Worm (Caenorhabditis elegans): ENCODE measurements around the gene nhr-34.

Gene nhr-34

DNA sequence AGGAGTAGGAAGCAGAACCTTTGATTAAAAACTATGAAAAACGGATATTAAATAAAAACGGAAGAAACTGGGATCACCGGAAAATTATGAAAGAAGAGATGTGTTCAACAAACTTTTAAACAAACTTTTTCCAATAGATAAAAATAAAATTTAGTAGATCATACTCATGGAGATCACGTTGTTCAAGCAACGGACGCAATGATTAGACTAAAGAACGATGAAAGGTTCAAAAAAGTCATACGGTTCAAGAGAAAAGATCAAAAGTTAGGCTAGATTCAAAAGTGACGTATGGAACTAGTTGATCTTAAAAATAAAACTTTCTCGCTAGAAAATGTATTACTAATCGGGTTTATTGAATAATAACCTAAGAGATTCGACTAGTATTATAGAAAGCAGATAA, 43.4 kb downstream of the nhr-34 start:
- TF ChIP-seq nhr-10 (tag; optimal IDR thresholded peaks at IDR 0.05) (no peak), nhr-21 (tag; optimal IDR thresholded peaks at IDR 0.05) (peak; percentile 28), nhr-11 (tag; optimal IDR thresholded peaks at IDR 0.05) (no peak), sma-9 (GFP tag; optimal IDR thresholded peaks at IDR 0.05) (peak; percentile 58), sma-9 (tag; optimal IDR thresholded peaks at IDR 0.05) (no peak), blmp-1 (tag; optimal IDR thresholded peaks at IDR 0.05; ENCODE audit: insufficient read depth) (peak; percentile 40), nhr-77 (tag; optimal IDR thresholded peaks at IDR 0.05) (no peak)

DNA sequence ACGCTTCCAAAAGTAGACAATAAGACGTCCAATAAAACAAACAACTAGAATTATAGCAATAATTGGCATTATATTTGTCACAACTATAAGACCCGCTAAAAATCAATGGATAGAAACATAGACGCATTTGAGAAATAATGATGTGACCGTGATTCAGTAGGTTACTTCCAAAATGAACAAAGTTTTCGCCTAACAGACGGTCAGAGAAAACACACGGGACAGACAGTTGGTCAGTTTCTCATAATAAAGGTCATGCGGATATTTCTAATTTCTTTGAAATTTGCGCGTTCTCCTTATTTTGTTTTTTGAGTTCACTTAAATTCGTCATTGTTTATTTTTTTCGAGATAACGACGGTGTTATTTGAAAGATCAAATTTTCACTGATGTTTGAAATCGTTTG, 43.9 kb downstream of the nhr-34 start:
- no peak for TF ChIP-seq ztf-11 (tag; optimal IDR thresholded peaks at IDR 0.05)
- TF ChIP-seq R02D3.7 (tag; optimal IDR thresholded peaks at IDR 0.05): no peak
- no peak for TF ChIP-seq sem-4 (tag; optimal IDR thresholded peaks at IDR 0.05)
- TF ChIP-seq nhr-129 (tag; optimal IDR thresholded peaks at IDR 0.05): no peak
- no peak for TF ChIP-seq elt-1 (tag; optimal IDR thresholded peaks at IDR 0.05)
- peak; percentile 2 for TF ChIP-seq sma-9 (GFP tag; optimal IDR thresholded peaks at IDR 0.05)
- TF ChIP-seq sma-9 (tag; optimal IDR thresholded peaks at IDR 0.05): no peak

ce11 chrIV:9627033-9627432, 48.4 kb downstream of the nhr-34 start:
- TF ChIP-seq sma-3 (GFP tag; optimal IDR thresholded peaks at IDR 0.05): no peak
- no peak for TF ChIP-seq nhr-11 (tag; optimal IDR thresholded peaks at IDR 0.05)
- TF ChIP-seq ZK546.5 (tag; optimal IDR thresholded peaks at IDR 0.05): no peak
- no peak for TF ChIP-seq unc-39 (tag; optimal IDR thresholded peaks at IDR 0.05)
- TF ChIP-seq nhr-237 (tag; optimal IDR thresholded peaks at IDR 0.05): no peak
- TF ChIP-seq ztf-11 (tag; optimal IDR thresholded peaks at IDR 0.05): no peak
- no peak for TF ChIP-seq ama-1 (optimal IDR thresholded peaks at IDR 0.05)
- TF ChIP-seq gmeb-1 (tag; optimal IDR thresholded peaks at IDR 0.05): no peak
- no peak for TF ChIP-seq crh-2 (tag; optimal IDR thresholded peaks at IDR 0.05)
- TF ChIP-seq ceh-16 (tag; optimal IDR thresholded peaks at IDR 0.05): no peak
- TF ChIP-seq unc-55 (GFP tag; optimal IDR thresholded peaks at IDR 0.05): no peak

ce11 chrIV:9625829-9626228, 49.6 kb downstream of the nhr-34 start:
- TF ChIP-seq nhr-21 (tag; optimal IDR thresholded peaks at IDR 0.05) (no peak), crh-2 (tag; optimal IDR thresholded peaks at IDR 0.05) (peak; percentile 1), nhr-25 (tag; optimal IDR thresholded peaks at IDR 0.05) (no peak), sma-3 (GFP tag; optimal IDR thresholded peaks at IDR 0.05) (peak; percentile 2), sma-9 (GFP tag; optimal IDR thresholded peaks at IDR 0.05) (peak; percentile 8), sma-9 (tag; optimal IDR thresholded peaks at IDR 0.05) (no peak), nhr-12 (tag; optimal IDR thresholded peaks at IDR 0.05) (no peak), blmp-1 (tag; optimal IDR thresholded peaks at IDR 0.05; ENCODE audit: insufficient read depth) (peak; percentile 69), unc-62 (GFP tag; optimal IDR thresholded peaks at IDR 0.05) (no peak), fos-1 (tag; optimal IDR thresholded peaks at IDR 0.05) (peak; percentile 18)

- TF ChIP-seq C34F6.9 (tag; optimal IDR thresholded peaks at IDR 0.05): no peak
Observed at ce11 chrIV:9624977-9625376, 50.5 kb downstream of the nhr-34 start, which contains the start of gene W09C2.10. TSS of gene W09C2.10 (minus strand) at chrIV:9625077.

DNA sequence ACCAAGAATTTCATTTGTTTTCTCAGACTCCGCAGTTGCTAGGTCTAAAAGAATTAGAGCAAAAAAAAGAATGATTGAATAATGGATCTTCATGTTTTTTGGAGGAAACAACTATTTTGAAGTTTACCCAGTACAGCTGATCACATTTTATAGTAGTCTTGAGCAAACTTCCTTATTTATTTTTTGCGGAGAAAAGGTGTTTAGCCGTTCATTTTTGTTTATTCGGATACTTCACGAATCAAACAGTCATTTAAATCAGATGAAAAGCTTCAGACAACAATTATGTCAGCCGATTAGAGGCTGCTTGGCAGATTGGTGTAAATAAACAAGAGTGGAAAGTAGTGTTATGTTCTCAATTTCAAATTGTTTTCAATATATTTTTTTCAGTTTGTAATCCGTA, 51.2 kb downstream of the nhr-34 start, which contains the start of gene W09C2.8:
Gene W09C2.8, minus strand, starts transcription at position 101 of the 400 bp plus-strand sequence.
- no peak for TF ChIP-seq blmp-1 (tag; optimal IDR thresholded peaks at IDR 0.05; ENCODE audit: insufficient read depth)

DNA sequence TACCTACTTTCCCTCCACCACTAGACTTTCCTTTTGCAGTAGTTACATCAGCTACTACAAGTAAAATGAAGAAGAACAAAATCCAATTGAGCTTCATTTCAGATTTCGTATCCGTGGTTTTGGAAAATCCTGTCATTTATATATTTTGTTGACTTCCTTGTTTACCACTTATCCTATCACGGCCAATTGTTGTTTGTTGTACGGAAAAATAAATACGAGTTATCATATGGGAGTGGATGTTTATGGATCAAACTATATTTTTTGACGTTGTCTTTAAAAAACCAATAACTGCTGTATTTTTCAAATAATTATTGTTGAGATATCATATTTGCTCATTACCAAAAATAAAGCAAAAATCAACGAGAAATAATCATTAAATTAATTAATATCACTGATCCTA, 52.2 kb downstream of the nhr-34 start, which contains the start of gene W09C2.9:
Gene W09C2.9, minus strand, starts transcription at position 101 of the 400 bp plus-strand sequence.
- TF ChIP-seq dmd-4 (tag; optimal IDR thresholded peaks at IDR 0.05) (no peak), sma-3 (GFP tag; optimal IDR thresholded peaks at IDR 0.05) (no peak), ztf-4 (tag; optimal IDR thresholded peaks at IDR 0.05) (no peak), mab-5 (tag; optimal IDR thresholded peaks at IDR 0.05) (no peak), crh-2 (tag; optimal IDR thresholded peaks at IDR 0.05) (no peak), fos-1 (tag; optimal IDR thresholded peaks at IDR 0.05) (no peak), lin-13 (GFP tag; optimal IDR thresholded peaks at IDR 0.05) (no peak), mbf-1 (tag; optimal IDR thresholded peaks at IDR 0.05) (no peak), nhr-6 (tag; optimal IDR thresholded peaks at IDR 0.05) (no peak), ZK546.5 (tag; optimal IDR thresholded peaks at IDR 0.05) (no peak), blmp-1 (tag; optimal IDR thresholded peaks at IDR 0.05; ENCODE audit: insufficient read depth) (no peak), lin-11 (tag; optimal IDR thresholded peaks at IDR 0.05) (no peak), lsy-2 (tag; optimal IDR thresholded peaks at IDR 0.05) (no peak), unc-39 (tag; optimal IDR thresholded peaks at IDR 0.05) (no peak), mdl-1 (tag; optimal IDR thresholded peaks at IDR 0.05) (no peak), ceh-16 (tag; optimal IDR thresholded peaks at IDR 0.05) (no peak)
